Fruit fly (Drosophila melanogaster): ENCODE measurements around the gene CG8281.

dm6 chr3L:7863766-7864305, 48.4 kb upstream of the CG8281 start:
- TF ChIP-seq N (GFP tag; optimal IDR thresholded peaks at IDR 0.05) (no peak), psq (GFP tag; optimal IDR thresholded peaks at IDR 0.05) (peak; percentile 63), tai (GFP tag; optimal IDR thresholded peaks at IDR 0.05) (no peak), Abd-B (GFP tag; optimal IDR thresholded peaks at IDR 0.05) (no peak), Myc (optimal IDR thresholded peaks at IDR 0.05) (no peak), h (GFP tag; optimal IDR thresholded peaks at IDR 0.05) (peak; percentile 40), HLH106 (tag; optimal IDR thresholded peaks at IDR 0.05) (peak; percentile 81), fru (GFP tag; optimal IDR thresholded peaks at IDR 0.05) (peak; percentile 70), Dfd (GFP tag; optimal IDR thresholded peaks at IDR 0.05) (peak; percentile 1)

Data from whole organism, wandering third instar larva.